Fruit fly (Drosophila melanogaster) whole organism, prepupa: Measurements from ENCODE around the gene bsf.

Source experiments
- Blimp-1 ChIP-seq: fragments of 200-800 bp; sonication (Bioruptor generic); optimal IDR thresholded peaks from 3 replicates; lab custom pipeline; 2017; ENCODE audit warnings: missing biosample characterization, missing genetic modification characterization, mild to moderate bottlenecking, moderate library complexity, missing genetic modification reagents
- CG10631 ChIP-seq: fragments of 200-800 bp; sonication (Bioruptor generic); optimal IDR thresholded peaks from 2 replicates; lab custom pipeline; 2016; ENCODE audit warnings: missing biosample characterization, missing genetic modification characterization
- CG10669 ChIP-seq: fragments of 200-800 bp; sonication (Bioruptor generic); optimal IDR thresholded peaks from 3 replicates; lab custom pipeline; 2018; ENCODE audit warnings: missing biosample characterization, mild to moderate bottlenecking, missing genetic modification characterization, moderate library complexity
- CG11294 ChIP-seq: fragments of 200-800 bp; sonication (Bioruptor generic); IDR thresholded peaks from 2 replicates; pipeline ENCODE4 v1.3.6; 2022; ENCODE audit warnings: missing biosample characterization, missing genetic modification characterization
- CG11762 ChIP-seq: fragments of 200-800 bp; sonication (Bioruptor generic); optimal IDR thresholded peaks from 3 replicates; lab custom pipeline; 2016; ENCODE audit warnings: missing biosample characterization, missing genetic modification characterization; ENCODE audit not compliant: insufficient read depth
- CG11902 ChIP-seq: fragments of 200-800 bp; sonication (Bioruptor generic); optimal IDR thresholded peaks from 3 replicates; lab custom pipeline; 2016; ENCODE audit warnings: missing biosample characterization, missing genetic modification characterization
- CG15336 ChIP-seq: fragments of 200-800 bp; sonication (Bioruptor generic); IDR thresholded peaks from 2 replicates; pipeline ENCODE4 v1.3.6; 2022; ENCODE audit warnings: missing biosample characterization, missing genetic modification characterization
- CG1621 ChIP-seq: fragments of 200-800 bp; sonication (Bioruptor generic); optimal IDR thresholded peaks from 3 replicates; lab custom pipeline; 2018; ENCODE audit warnings: missing biosample characterization, mild to moderate bottlenecking, missing genetic modification characterization
- CG16779 ChIP-seq: fragments of 200-800 bp; sonication (Bioruptor generic); optimal IDR thresholded peaks from 3 replicates; lab custom pipeline; 2017; ENCODE audit warnings: missing biosample characterization, mild to moderate bottlenecking, missing genetic modification characterization
- CG3032 ChIP-seq: fragments of 200-800 bp; optimal IDR thresholded peaks from 2 replicates; lab custom pipeline; 2019; ENCODE audit warnings: missing biosample characterization, mild to moderate bottlenecking, missing genetic modification characterization, moderate library complexity
- CG31627 ChIP-seq: fragments of 200-800 bp; sonication (Bioruptor generic); optimal IDR thresholded peaks from 3 replicates; lab custom pipeline; 2016; ENCODE audit warnings: missing biosample characterization, missing genetic modification characterization
- CG32006 ChIP-seq: fragments of 200-800 bp; sonication (Bioruptor generic); optimal IDR thresholded peaks from 3 replicates; lab custom pipeline; 2017; ENCODE audit warnings: missing biosample characterization, mild to moderate bottlenecking, missing genetic modification characterization
- CG3919 ChIP-seq: fragments of 200-800 bp; sonication (Bioruptor generic); optimal IDR thresholded peaks from 3 replicates; lab custom pipeline; 2016; ENCODE audit warnings: missing biosample characterization, missing genetic modification characterization
- CG4318 ChIP-seq: fragments of 200-800 bp; sonication (Bioruptor generic); optimal IDR thresholded peaks from 3 replicates; lab custom pipeline; 2017; ENCODE audit warnings: missing biosample characterization, mild to moderate bottlenecking, missing genetic modification characterization
- CG6163 ChIP-seq: fragments of 200-800 bp; sonication (Bioruptor generic); IDR thresholded peaks from 3 replicates; pipeline ENCODE4 v1.3.6; 2022; ENCODE audit warnings: missing biosample characterization, missing genetic modification characterization
- CG6808 ChIP-seq: fragments of 200-800 bp; sonication (Bioruptor generic); optimal IDR thresholded peaks from 3 replicates; lab custom pipeline; 2017; ENCODE audit warnings: missing biosample characterization, missing genetic modification characterization, mild to moderate bottlenecking, moderate library complexity, missing genetic modification reagents
- CG7368 ChIP-seq: fragments of 200-800 bp; sonication (Bioruptor generic); optimal IDR thresholded peaks from 3 replicates; lab custom pipeline; 2016; ENCODE audit warnings: missing biosample characterization, missing genetic modification characterization
- CG8119 ChIP-seq: fragments of 200-800 bp; sonication (Bioruptor generic); IDR thresholded peaks from 3 replicates; pipeline ENCODE4 v1.3.6; 2022; ENCODE audit warnings: missing biosample characterization, missing genetic modification characterization
- CG9139 ChIP-seq: fragments of 200-800 bp; sonication (Bioruptor generic); optimal IDR thresholded peaks from 3 replicates; lab custom pipeline; 2017; ENCODE audit warnings: missing biosample characterization, mild to moderate bottlenecking, missing genetic modification characterization
- Eip75B ChIP-seq: fragments of 200-800 bp; sonication (Bioruptor generic); optimal IDR thresholded peaks from 3 replicates; lab custom pipeline; 2016; ENCODE audit warnings: missing biosample characterization, missing genetic modification characterization
- Eip93F ChIP-seq: fragments of 200-800 bp; sonication (Bioruptor generic); optimal IDR thresholded peaks from 2 replicates; lab custom pipeline; 2016; ENCODE audit warnings: missing biosample characterization, mild to moderate bottlenecking, missing genetic modification characterization
- Ets21C ChIP-seq: fragments of 200-800 bp; sonication (Bioruptor generic); optimal IDR thresholded peaks from 3 replicates; lab custom pipeline; 2016; ENCODE audit warnings: missing biosample characterization, missing genetic modification characterization
- Ets96B ChIP-seq: fragments of 200-800 bp; optimal IDR thresholded peaks from 2 replicates; lab custom pipeline; 2019; ENCODE audit warnings: missing biosample characterization, mild to moderate bottlenecking, missing genetic modification characterization, moderate library complexity
- Gug ChIP-seq: fragments of 200-800 bp; sonication (Bioruptor generic); IDR thresholded peaks from 2 replicates; pipeline ENCODE4 v1.3.6; 2022; ENCODE audit warnings: missing biosample characterization, missing genetic modification characterization
- Hr38 ChIP-seq: sonication (Bioruptor generic); optimal IDR thresholded peaks from 2 replicates; lab custom pipeline; 2016; ENCODE audit warnings: missing biosample characterization, missing genetic modification characterization
- Hr39 ChIP-seq: fragments of 200-800 bp; sonication (Bioruptor generic); optimal IDR thresholded peaks from 2 replicates; lab custom pipeline; 2016; ENCODE audit warnings: missing biosample characterization, missing genetic modification characterization
- Lpt ChIP-seq: fragments of 200-800 bp; sonication (Bioruptor generic); optimal IDR thresholded peaks from 3 replicates; lab custom pipeline; 2016; ENCODE audit warnings: missing biosample characterization, missing genetic modification characterization
- OdsH ChIP-seq: fragments of 200-800 bp; sonication (Bioruptor generic); optimal IDR thresholded peaks from 3 replicates; lab custom pipeline; 2016; ENCODE audit warnings: missing biosample characterization, missing genetic modification characterization
- Smox ChIP-seq: fragments of 200-800 bp; sonication (Bioruptor generic); optimal IDR thresholded peaks from 3 replicates; lab custom pipeline; 2016; ENCODE audit warnings: missing biosample characterization, missing genetic modification characterization
- Sox102F ChIP-seq: fragments of 200-800 bp; sonication (Bioruptor generic); optimal IDR thresholded peaks from 2 replicates; lab custom pipeline; 2016; ENCODE audit warnings: missing biosample characterization, mild to moderate bottlenecking, missing genetic modification characterization
- Sox15 ChIP-seq: fragments of 200-800 bp; sonication (Bioruptor generic); optimal IDR thresholded peaks from 3 replicates; lab custom pipeline; 2016; ENCODE audit warnings: missing biosample characterization, missing genetic modification characterization
- achi ChIP-seq: fragments of 200-800 bp; sonication (Bioruptor generic); optimal IDR thresholded peaks from 3 replicates; lab custom pipeline; 2016; ENCODE audit warnings: missing biosample characterization, missing genetic modification characterization
- acj6 ChIP-seq: fragments of 200-800 bp; sonication (Bioruptor generic); optimal IDR thresholded peaks from 3 replicates; lab custom pipeline; 2016; ENCODE audit warnings: missing biosample characterization, missing genetic modification characterization
- cyc ChIP-seq: fragments of 200-800 bp; sonication (Bioruptor generic); optimal IDR thresholded peaks from 3 replicates; lab custom pipeline; 2016; ENCODE audit warnings: missing biosample characterization, missing genetic modification characterization
- dac ChIP-seq: fragments of 200-800 bp; sonication (Bioruptor generic); optimal IDR thresholded peaks from 2 replicates; lab custom pipeline; 2017; ENCODE audit warnings: missing biosample characterization, mild to moderate bottlenecking, missing genetic modification characterization
- dsx ChIP-seq: fragments of 200-800 bp; optimal IDR thresholded peaks from 3 replicates; lab custom pipeline; 2019; ENCODE audit warnings: missing biosample characterization, mild to moderate bottlenecking, missing genetic modification characterization, moderate library complexity; ENCODE audit not compliant: poor library complexity, severe bottlenecking
- eg ChIP-seq: fragments of 200-800 bp; sonication (Bioruptor generic); IDR thresholded peaks from 3 replicates; pipeline ENCODE4 v1.3.6; 2022; ENCODE audit warnings: missing biosample characterization, missing genetic modification characterization
- esn ChIP-seq: fragments of 200-800 bp; sonication (Bioruptor generic); optimal IDR thresholded peaks from 2 replicates; lab custom pipeline; 2016; ENCODE audit warnings: missing biosample characterization, mild to moderate bottlenecking, missing genetic modification characterization, moderate library complexity
- fd59A ChIP-seq: fragments of 200-800 bp; sonication (Bioruptor generic); optimal IDR thresholded peaks from 2 replicates; lab custom pipeline; 2017; ENCODE audit warnings: missing biosample characterization, mild to moderate bottlenecking, missing genetic modification characterization, missing genetic modification reagents
- fkh ChIP-seq: fragments of 200-800 bp; sonication (Bioruptor generic); optimal IDR thresholded peaks from 3 replicates; lab custom pipeline; 2017; ENCODE audit warnings: missing biosample characterization, mild to moderate bottlenecking, missing genetic modification characterization, moderate library complexity
- lz ChIP-seq: fragments of 200-800 bp; sonication (Bioruptor generic); optimal IDR thresholded peaks from 3 replicates; lab custom pipeline; 2016; ENCODE audit warnings: missing biosample characterization, missing genetic modification characterization
- pdm3 ChIP-seq: fragments of 200-800 bp; sonication (Bioruptor generic); optimal IDR thresholded peaks from 3 replicates; lab custom pipeline; 2016; ENCODE audit warnings: missing biosample characterization, missing genetic modification characterization
- salr ChIP-seq, 2 experiments: fragments of 200-800 bp; sonication (Bioruptor generic); optimal IDR thresholded peaks; 3 replicates each; lab custom pipeline; 2016 to 2018; ENCODE audit warnings: missing biosample characterization in 2 of 2, missing genetic modification characterization in 2 of 2, mild to moderate bottlenecking in 1 of 2
- ss ChIP-seq, 2 experiments: fragments of 200-800 bp; sonication (Bioruptor generic); optimal IDR thresholded peaks; 2 replicates in 1 of 2; 3 replicates in 1 of 2; lab custom pipeline; 2017 to 2018; ENCODE audit warnings: mild to moderate bottlenecking in 2 of 2, missing biosample characterization in 2 of 2, missing genetic modification characterization in 2 of 2, moderate library complexity in 1 of 2
- svp ChIP-seq: fragments of 200-800 bp; sonication (Bioruptor generic); peaks from one replicate; lab custom pipeline; 2016; ENCODE audit warnings: missing biosample characterization, missing genetic modification characterization
- topi ChIP-seq: fragments of 200-800 bp; sonication (Bioruptor generic); optimal IDR thresholded peaks from 3 replicates; lab custom pipeline; 2016; ENCODE audit warnings: missing biosample characterization, missing genetic modification characterization

The bsf gene

dm6 chr2L:18477455-18477854 lies 23.1 kb upstream of the bsf start (continued):
- TF ChIP-seq pdm3 (GFP tag; lab: Kevin White, UChicago): peak; percentile 69
- peak; percentile 84 for TF ChIP-seq achi (GFP tag; lab: Kevin White, UChicago)
- TF ChIP-seq dsx (GFP tag; lab: Kevin White, UChicago): peak; percentile 95
- peak; percentile 77 for TF ChIP-seq Smox
- peak; percentile 88 for TF ChIP-seq acj6 (GFP tag; lab: Kevin White, UChicago)
- TF ChIP-seq CG1621 (tag; lab: Kevin White, UChicago): peak; percentile 83
- TF ChIP-seq topi: peak; percentile 76
- no peak for TF ChIP-seq dac (GFP tag; lab: Kevin White, UChicago)
- peak; percentile 27 for TF ChIP-seq CG4318 (GFP tag; lab: Kevin White, UChicago)
- TF ChIP-seq Lpt (GFP tag; lab: Kevin White, UChicago): peak; percentile 55
- peak; percentile 75 for TF ChIP-seq CG32006 (GFP tag; lab: Kevin White, UChicago)
- no peak for TF ChIP-seq Ets21C (GFP tag; lab: Kevin White, UChicago)
- TF ChIP-seq Hr39 (GFP tag; lab: Kevin White, UChicago): peak; percentile 49
- peak; percentile 86 for TF ChIP-seq OdsH (GFP tag; lab: Kevin White, UChicago)
- TF ChIP-seq CG6808 (GFP tag; lab: Kevin White, UChicago): peak; percentile 89
- peak; percentile 72 for TF ChIP-seq Sox15 (GFP tag; lab: Kevin White, UChicago)
- TF ChIP-seq CG11902 (GFP tag; lab: Kevin White, UChicago): peak; percentile 73
- peak; percentile 78 for TF ChIP-seq CG8119 (GFP tag; lab: Robert Waterston, UW)
- TF ChIP-seq CG10669: peak; percentile 88
- peak; percentile 32 for TF ChIP-seq Eip93F (GFP tag; lab: Kevin White, UChicago)
- peak; percentile 41 for TF ChIP-seq lz

dm6 chr2L:18469544-18470109 lies 15.2 kb upstream of the bsf start:
- TF ChIP-seq CG11762 (GFP tag; lab: Kevin White, UChicago) (no peak), CG10631 (GFP tag; lab: Kevin White, UChicago) (no peak), Lpt (GFP tag; lab: Kevin White, UChicago) (no peak), CG16779 (tag; lab: Kevin White, UChicago) (no peak), CG3032 (no peak), dac (GFP tag; lab: Kevin White, UChicago) (no peak), acj6 (GFP tag; lab: Kevin White, UChicago) (no peak), cyc (GFP tag; lab: Kevin White, UChicago) (no peak), topi (no peak), CG3919 (GFP tag; lab: Kevin White, UChicago) (no peak), fd59A (GFP tag; lab: Kevin White, UChicago) (no peak), pdm3 (GFP tag; lab: Kevin White, UChicago) (no peak), Hr38 (no peak), svp (GFP tag; lab: Kevin White, UChicago) (peak; percentile 55), CG31627 (GFP tag; lab: Kevin White, UChicago) (no peak), CG11902 (GFP tag; lab: Kevin White, UChicago) (no peak), dsx (GFP tag; lab: Kevin White, UChicago) (peak; percentile 43), salr (GFP tag; optimal IDR thresholded peaks at IDR 0.05; lab: Kevin White, UChicago) (no peak), CG11294 (no peak), CG32006 (GFP tag; lab: Kevin White, UChicago) (no peak), CG8119 (GFP tag; lab: Robert Waterston, UW) (no peak), Ets96B (tag; lab: Kevin White, UChicago) (no peak), CG4318 (GFP tag; lab: Kevin White, UChicago) (no peak), fkh (GFP tag; lab: Kevin White, UChicago) (no peak), CG9139 (GFP tag; lab: Kevin White, UChicago) (no peak), ss (GFP tag; optimal IDR thresholded peaks at IDR 0.05; lab: Kevin White, UChicago) (peak; percentile 2 to 27), Sox15 (GFP tag; lab: Kevin White, UChicago) (no peak), Gug (GFP tag; lab: Robert Waterston, UW) (no peak), Ets21C (GFP tag; lab: Kevin White, UChicago) (no peak), esn (GFP tag; lab: Kevin White, UChicago) (no peak), Eip75B (no peak), eg (GFP tag; lab: Robert Waterston, UW) (0 out of 3 replicates have a peak, but pooled peaks have one; percentile 8), CG1621 (tag; lab: Kevin White, UChicago) (no peak), Sox102F (GFP tag; lab: Kevin White, UChicago) (peak; percentile 21), CG15336 (GFP tag; lab: Robert Waterston, UW) (no peak), CG7368 (GFP tag; lab: Kevin White, UChicago) (no peak), Smox (no peak), Blimp-1 (GFP tag; lab: Kevin White, UChicago) (no peak), lz (no peak), Hr39 (GFP tag; lab: Kevin White, UChicago) (no peak), achi (GFP tag; lab: Kevin White, UChicago) (no peak), CG6163 (no peak; the same call in 2 of the 3 replicates)
